Worm (Caenorhabditis elegans) whole organism, young adult: ENCODE measurements around the gene T23G5.2.
A peak's percentile ranks its signal among the peaks of the same experiment; 100 is the strongest.

ENCODE experiments used
- B0019.2 ChIP-seq: fragments of 200-800 bp; sonication (Bioruptor generic); conservative IDR thresholded peaks from 2 replicates; pipeline ENCODE4 v1.3.6; 2022; ENCODE audit warnings: missing genetic modification reagents, missing genetic modification characterization, missing compliant biosample characterization
- B0336.3 ChIP-seq: fragments of 200-800 bp; sonication (Bioruptor generic); IDR thresholded peaks from 2 replicates; pipeline ENCODE4 v1.3.6; 2022; ENCODE audit warnings: missing genetic modification characterization, missing compliant biosample characterization
- D2030.7 ChIP-seq: fragments of 200-800 bp; sonication (Bioruptor generic); IDR thresholded peaks from 2 replicates; pipeline ENCODE4 v1.3.6; 2022; ENCODE audit warnings: missing genetic modification reagents, missing genetic modification characterization, missing compliant biosample characterization
- F22D6.2 ChIP-seq: sonication (generic microtip); optimal IDR thresholded peaks from 2 replicates; lab custom pipeline; 2016; ENCODE audit warnings: mild to moderate bottlenecking, missing genetic modification characterization, missing compliant biosample characterization
- F39B2.1 ChIP-seq: fragments of 200-800 bp; sonication (Bioruptor generic); IDR thresholded peaks from 2 replicates; pipeline ENCODE4 v1.3.6; 2022; ENCODE audit warnings: missing genetic modification reagents, missing genetic modification characterization, missing compliant biosample characterization
- F57C9.4 ChIP-seq: sonication (generic microtip); optimal IDR thresholded peaks from 2 replicates; lab custom pipeline; 2017; ENCODE audit warnings: mild to moderate bottlenecking, missing genetic modification characterization, missing compliant biosample characterization
- T07F8.4 ChIP-seq: sonication (generic microtip); optimal IDR thresholded peaks from 2 replicates; lab custom pipeline; 2016; ENCODE audit warnings: mild to moderate bottlenecking, missing genetic modification characterization, moderate library complexity, missing compliant biosample characterization
- T26A5.8 ChIP-seq: sonication (generic microtip); optimal IDR thresholded peaks from 2 replicates; lab custom pipeline; 2016; ENCODE audit warnings: missing genetic modification characterization, missing compliant biosample characterization
- Y53F4B.3 ChIP-seq: fragments of 200-800 bp; sonication (Bioruptor generic); IDR thresholded peaks from 2 replicates; pipeline ENCODE4 v1.3.6; 2022; ENCODE audit warnings: missing genetic modification reagents, missing genetic modification characterization, missing compliant biosample characterization
- Y56A3A.18 ChIP-seq: fragments of 200-800 bp; sonication (Bioruptor generic); IDR thresholded peaks from 2 replicates; pipeline ENCODE4 v1.3.6; 2022; ENCODE audit warnings: missing genetic modification reagents, missing genetic modification characterization, missing compliant biosample characterization
- Y67H2A.10 ChIP-seq: fragments of 200-800 bp; sonication (Bioruptor generic); conservative IDR thresholded peaks from 2 replicates; pipeline ENCODE4 v1.3.6; 2022; ENCODE audit warnings: missing genetic modification reagents, missing genetic modification characterization, missing compliant biosample characterization
- akir-1 ChIP-seq: fragments of 200-800 bp; sonication (Bioruptor generic); optimal IDR thresholded peaks from 2 replicates; lab custom pipeline; 2018; ENCODE audit warnings: mild to moderate bottlenecking, missing genetic modification characterization, moderate library complexity, missing compliant biosample characterization
- athp-1 ChIP-seq: sonication (generic microtip); optimal IDR thresholded peaks from 2 replicates; lab custom pipeline; 2017; ENCODE audit warnings: mild to moderate bottlenecking, missing genetic modification characterization, missing compliant biosample characterization
- cebp-2 ChIP-seq: fragments of 200-800 bp; sonication (Bioruptor generic); IDR thresholded peaks from 2 replicates; pipeline ENCODE4 v1.3.6; 2022; ENCODE audit warnings: missing genetic modification characterization, missing compliant biosample characterization
- ceh-79 ChIP-seq: sonication (generic microtip); optimal IDR thresholded peaks from 2 replicates; lab custom pipeline; 2017; ENCODE audit warnings: mild to moderate bottlenecking, missing genetic modification characterization, missing compliant biosample characterization
- chd-7 ChIP-seq: sonication (generic microtip); optimal IDR thresholded peaks from 2 replicates; lab custom pipeline; 2016; ENCODE audit warnings: mild to moderate bottlenecking, missing genetic modification characterization, moderate library complexity, missing compliant biosample characterization
- efl-1 ChIP-seq: fragments of 150-350 bp; optimal IDR thresholded peaks from 2 replicates; lab custom pipeline; 2014; ENCODE audit warnings: missing biosample characterization, missing genetic modification reagents, missing genetic modification characterization
- egrh-3 ChIP-seq: fragments of 200-800 bp; sonication (Bioruptor generic); IDR thresholded peaks from 2 replicates; pipeline ENCODE4 v1.3.6; 2022; ENCODE audit warnings: missing genetic modification reagents, missing genetic modification characterization, missing compliant biosample characterization
- ekl-4 ChIP-seq: fragments of 200-800 bp; sonication (Bioruptor generic); IDR thresholded peaks from 2 replicates; pipeline ENCODE4 v1.3.6; 2022; ENCODE audit warnings: missing genetic modification reagents, missing genetic modification characterization, missing compliant biosample characterization
- hmg-20 ChIP-seq: fragments of 200-800 bp; sonication (Bioruptor generic); IDR thresholded peaks from 2 replicates; pipeline ENCODE4 v1.3.6; 2022; ENCODE audit warnings: missing genetic modification reagents, missing genetic modification characterization, missing compliant biosample characterization
- hsf-1 ChIP-seq: fragments of 200-800 bp; sonication (Bioruptor generic); IDR thresholded peaks from 2 replicates; pipeline ENCODE4 v1.3.6; 2022; ENCODE audit warnings: missing genetic modification reagents, missing genetic modification characterization, missing compliant biosample characterization
- lin-54 ChIP-seq: fragments of 200-800 bp; sonication (Bioruptor generic); optimal IDR thresholded peaks from 2 replicates; lab custom pipeline; 2018; ENCODE audit warnings: mild to moderate bottlenecking, missing genetic modification characterization, missing compliant biosample characterization
- lsl-1 ChIP-seq: fragments of 200-800 bp; sonication (Bioruptor generic); optimal IDR thresholded peaks from 2 replicates; lab custom pipeline; 2018; ENCODE audit warnings: mild to moderate bottlenecking, missing genetic modification characterization, moderate library complexity, missing compliant biosample characterization
- madf-6 ChIP-seq: fragments of 200-800 bp; sonication (Bioruptor generic); IDR thresholded peaks from 2 replicates; pipeline ENCODE4 v1.3.6; 2022; ENCODE audit warnings: missing genetic modification reagents, missing genetic modification characterization, missing compliant biosample characterization
- madf-8 ChIP-seq: fragments of 200-800 bp; sonication (Bioruptor generic); conservative IDR thresholded peaks from 2 replicates; pipeline ENCODE4 v1.3.6; 2022; ENCODE audit warnings: missing genetic modification reagents, missing genetic modification characterization, missing compliant biosample characterization
- mcd-1 ChIP-seq: fragments of 200-800 bp; sonication (Bioruptor generic); IDR thresholded peaks from 2 replicates; pipeline ENCODE4 v1.3.6; 2022; ENCODE audit warnings: missing genetic modification reagents, missing genetic modification characterization, missing compliant biosample characterization
- mes-4 ChIP-seq: sonication (generic microtip); optimal IDR thresholded peaks from 2 replicates; lab custom pipeline; 2016; ENCODE audit warnings: missing genotype, missing genetic modification characterization, missing compliant biosample characterization
- nhr-179 ChIP-seq: sonication (generic microtip); optimal IDR thresholded peaks from 2 replicates; lab custom pipeline; 2016; ENCODE audit warnings: mild to moderate bottlenecking, missing genetic modification characterization, missing compliant biosample characterization
- nhr-90 ChIP-seq: sonication (generic microtip); optimal IDR thresholded peaks from 2 replicates; lab custom pipeline; 2016; ENCODE audit warnings: missing genotype, mild to moderate bottlenecking, missing genetic modification characterization, missing compliant biosample characterization
- pbrm-1 ChIP-seq: fragments of 200-800 bp; sonication (Bioruptor generic); IDR thresholded peaks from 2 replicates; pipeline ENCODE4 v1.3.6; 2022; ENCODE audit warnings: missing genetic modification reagents, missing genetic modification characterization, missing compliant biosample characterization
- snpc-3.4 ChIP-seq: sonication (generic microtip); optimal IDR thresholded peaks from 2 replicates; lab custom pipeline; 2017; ENCODE audit warnings: missing genetic modification characterization, mild to moderate bottlenecking, missing compliant biosample characterization, antibody characterized with exemption, moderate library complexity, missing genotype, missing genetic modification reagents
- snpc-4 ChIP-seq, 5 experiments: fragments of 150-350 bp in 1 of 5; sonication (generic microtip) in 4 of 5; optimal IDR thresholded peaks; 2 replicates each; lab custom pipeline; 2014 to 2018; ENCODE audit warnings: missing genetic modification characterization in 5 of 5, missing biosample characterization in 3 of 5, antibody characterized with exemption in 2 of 5, mild to moderate bottlenecking in 2 of 5, missing compliant biosample characterization in 2 of 5, missing genotype in 2 of 5, moderate library complexity in 2 of 5, missing genetic modification reagents in 1 of 5
- somi-1 ChIP-seq: fragments of 200-800 bp; sonication (Bioruptor generic); optimal IDR thresholded peaks from 2 replicates; lab custom pipeline; 2018; ENCODE audit warnings: mild to moderate bottlenecking, missing genetic modification characterization, missing compliant biosample characterization
- tbp1 ChIP-seq: fragments of 200-800 bp; sonication (Bioruptor generic); optimal IDR thresholded peaks from 2 replicates; lab custom pipeline; 2018; ENCODE audit warnings: mild to moderate bottlenecking, missing genetic modification characterization, missing compliant biosample characterization
- tlf-1 ChIP-seq: fragments of 200-800 bp; sonication (Bioruptor generic); optimal IDR thresholded peaks from 2 replicates; lab custom pipeline; 2018; ENCODE audit warnings: mild to moderate bottlenecking, missing genetic modification characterization, missing compliant biosample characterization
- unc-130 ChIP-seq: sonication (generic microtip); optimal IDR thresholded peaks from 2 replicates; lab custom pipeline; 2016; ENCODE audit warnings: missing genetic modification reagents, missing genetic modification characterization, missing compliant biosample characterization
- xnd-1 ChIP-seq: sonication (generic microtip); optimal IDR thresholded peaks from 2 replicates; lab custom pipeline; 2016; ENCODE audit warnings: missing genotype, missing genetic modification reagents, missing genetic modification characterization, missing compliant biosample characterization
- ztf-25 ChIP-seq: fragments of 200-800 bp; sonication (Bioruptor generic); IDR thresholded peaks from 2 replicates; pipeline ENCODE4 v1.3.6; 2022; ENCODE audit warnings: missing genetic modification reagents, missing genetic modification characterization, missing compliant biosample characterization
- ztf-26 ChIP-seq: sonication (generic microtip); optimal IDR thresholded peaks from 2 replicates; lab custom pipeline; 2017; ENCODE audit warnings: missing genetic modification characterization, missing compliant biosample characterization
- ztf-3 ChIP-seq: fragments of 200-800 bp; sonication (Bioruptor generic); optimal IDR thresholded peaks from 2 replicates; lab custom pipeline; 2018; ENCODE audit warnings: mild to moderate bottlenecking, missing genetic modification characterization, missing compliant biosample characterization

T23G5.2 gene

ce11 chrIII:9228722-9229121, 7.4 kb downstream of the T23G5.2 start, which contains the start of gene rnr-1 (continued):
- TF ChIP-seq nhr-179 (tag; lab: Kevin White, UChicago) (no peak), lsl-1 (GFP tag; lab: Kevin White, UChicago) (peak; percentile 99), Y67H2A.10 (GFP tag; lab: Robert Waterston, UW) (no peak), athp-1 (no peak), xnd-1 (tag; lab: Kevin White, UChicago) (peak; percentile 97), madf-8 (peak; percentile 90), Y53F4B.3 (peak; percentile 6; the same call in 1 of the 2 replicates), ztf-26 (tag; lab: Kevin White, UChicago) (no peak), pbrm-1 (GFP tag; lab: Robert Waterston, UW) (peak; percentile 39; the same call in 1 of the 2 replicates), efl-1 (peak; percentile 93), F22D6.2 (no peak), somi-1 (GFP tag; lab: Kevin White, UChicago) (no peak), ztf-3 (GFP tag; lab: Kevin White, UChicago) (no peak), madf-6 (GFP tag; lab: Robert Waterston, UW) (peak; percentile 98), tbp1 (GFP tag; lab: Kevin White, UChicago) (peak; percentile 26), unc-130 (peak; percentile 26), cebp-2 (GFP tag; lab: Robert Waterston, UW) (no peak), lin-54 (peak; percentile 54), ztf-25 (no peak), B0019.2 (GFP tag; lab: Robert Waterston, UW) (0 out of 2 replicates have a peak, but pooled peaks have one; percentile 16), snpc-4 (GFP tag; optimal IDR thresholded peaks at IDR 0.05; lab: Kevin White, UChicago) (no peak), snpc-4 (tag; optimal IDR thresholded peaks at IDR 0.05; lab: Kevin White, UChicago) (peak in 1 of 4 experiments; percentile 34), ekl-4 (no peak), F39B2.1 (GFP tag; lab: Robert Waterston, UW) (no peak), B0336.3 (GFP tag; lab: Robert Waterston, UW) (peak; percentile 22; the same call in 1 of the 2 replicates), mes-4 (tag; lab: Kevin White, UChicago) (no peak), T26A5.8 (tag; lab: Kevin White, UChicago) (no peak), hmg-20 (GFP tag; lab: Robert Waterston, UW) (no peak), akir-1 (GFP tag; lab: Kevin White, UChicago) (no peak), mcd-1 (GFP tag; lab: Robert Waterston, UW) (peak; percentile 9; the same call in 1 of the 2 replicates), chd-7 (tag; lab: Kevin White, UChicago) (no peak), ceh-79 (tag; lab: Kevin White, UChicago) (no peak), tlf-1 (GFP tag; lab: Kevin White, UChicago) (peak; percentile 42), egrh-3 (GFP tag; lab: Robert Waterston, UW) (no peak), hsf-1 (GFP tag; lab: Robert Waterston, UW) (peak; percentile 71), snpc-3.4 (peak; percentile 93), F57C9.4 (tag; lab: Kevin White, UChicago) (no peak), D2030.7 (GFP tag; lab: Robert Waterston, UW) (peak; percentile 88), nhr-90 (tag; lab: Kevin White, UChicago) (no peak), T07F8.4 (tag; lab: Kevin White, UChicago) (no peak), Y56A3A.18 (GFP tag; lab: Robert Waterston, UW) (no peak)
